Fruit fly (Drosophila melanogaster): Measurements from ENCODE around the gene CG33796.

The CG33796 gene

DNA sequence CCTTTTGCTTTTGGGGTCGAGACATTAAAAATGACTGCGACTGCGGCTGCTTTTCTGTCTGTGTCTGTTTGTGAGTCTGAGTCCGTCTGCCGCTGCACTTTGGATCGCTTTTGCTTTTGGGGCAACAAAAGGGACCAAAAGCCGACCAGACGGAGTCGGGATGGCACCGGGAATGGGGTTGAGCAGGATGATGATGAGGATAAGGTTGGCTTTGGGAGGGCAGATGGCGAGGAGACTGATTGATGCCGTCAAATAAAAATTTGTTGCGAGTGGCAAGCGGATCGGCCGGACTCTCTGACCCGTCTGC, 20.0 kb upstream of the CG33796 start:
- no peak for TF ChIP-seq Hr78 (GFP tag; optimal IDR thresholded peaks at IDR 0.05)
- TF ChIP-seq tai (GFP tag; optimal IDR thresholded peaks at IDR 0.05): no peak
- no peak for TF ChIP-seq dmrt93B (GFP tag; optimal IDR thresholded peaks at IDR 0.05)
- TF ChIP-seq foxo (GFP tag; optimal IDR thresholded peaks at IDR 0.05): peak in 1 of 2 experiments; percentile 11
- peak; percentile 7 for TF ChIP-seq Hr83 (GFP tag; optimal IDR thresholded peaks at IDR 0.05; ENCODE audit: poor library complexity, severe bottlenecking)
- peak; percentile 55 for TF ChIP-seq Hnf4 (GFP tag; optimal IDR thresholded peaks at IDR 0.05)
- no peak for TF ChIP-seq pan (optimal IDR thresholded peaks at IDR 0.05)
- no peak for TF ChIP-seq sage (GFP tag; optimal IDR thresholded peaks at IDR 0.05)
- TF ChIP-seq N (GFP tag; optimal IDR thresholded peaks at IDR 0.05): no peak
- no peak for TF ChIP-seq rgr (GFP tag; optimal IDR thresholded peaks at IDR 0.05)
- peak; percentile 13 for TF ChIP-seq fru (GFP tag; optimal IDR thresholded peaks at IDR 0.05)
- no peak for TF ChIP-seq Myc (optimal IDR thresholded peaks at IDR 0.05)
- no peak for TF ChIP-seq psq (GFP tag; optimal IDR thresholded peaks at IDR 0.05)
- no peak for TF ChIP-seq ey (GFP tag; optimal IDR thresholded peaks at IDR 0.05)
- TF ChIP-seq Sp1 (GFP tag; optimal IDR thresholded peaks at IDR 0.05): no peak
- TF ChIP-seq dl (GFP tag; optimal IDR thresholded peaks at IDR 0.05; ENCODE audit: insufficient read depth in 1 of 2, partially characterized antibody in 2 of 2): no peak
- TF ChIP-seq Dfd (GFP tag; optimal IDR thresholded peaks at IDR 0.05): no peak
- TF ChIP-seq sv (GFP tag; optimal IDR thresholded peaks at IDR 0.05): no peak
- TF ChIP-seq CG32264 (GFP tag; optimal IDR thresholded peaks at IDR 0.05): no peak
- no peak for TF ChIP-seq Vsx2 (GFP tag; optimal IDR thresholded peaks at IDR 0.05; ENCODE audit: partially characterized antibody)
- TF ChIP-seq CrebA (GFP tag; optimal IDR thresholded peaks at IDR 0.05; ENCODE audit: borderline replicate concordance): no peak
- no peak for TF ChIP-seq Abd-B (GFP tag; optimal IDR thresholded peaks at IDR 0.05)
- TF ChIP-seq br (GFP tag; optimal IDR thresholded peaks at IDR 0.05): peak; percentile 23
- TF ChIP-seq Dif (GFP tag; optimal IDR thresholded peaks at IDR 0.05; ENCODE audit: partially characterized antibody): peak; percentile 31
- no peak for TF ChIP-seq HLH106 (tag; optimal IDR thresholded peaks at IDR 0.05)
- TF ChIP-seq usp (GFP tag; optimal IDR thresholded peaks at IDR 0.05): no peak
- no peak for TF ChIP-seq Rel (GFP tag; optimal IDR thresholded peaks at IDR 0.05)
- TF ChIP-seq Rel (tag; optimal IDR thresholded peaks at IDR 0.05): peak; percentile 14
- no peak for TF ChIP-seq GATAd (GFP tag; optimal IDR thresholded peaks at IDR 0.05)
- no peak for TF ChIP-seq jim (GFP tag; optimal IDR thresholded peaks at IDR 0.05)
- no peak for TF ChIP-seq lola (GFP tag; optimal IDR thresholded peaks at IDR 0.05)
- TF ChIP-seq Jra (GFP tag; optimal IDR thresholded peaks at IDR 0.05): no peak
- TF ChIP-seq dsf (GFP tag; optimal IDR thresholded peaks at IDR 0.05; ENCODE audit: borderline replicate concordance): no peak
- TF ChIP-seq CG9705 (GFP tag; optimal IDR thresholded peaks at IDR 0.05): no peak

DNA sequence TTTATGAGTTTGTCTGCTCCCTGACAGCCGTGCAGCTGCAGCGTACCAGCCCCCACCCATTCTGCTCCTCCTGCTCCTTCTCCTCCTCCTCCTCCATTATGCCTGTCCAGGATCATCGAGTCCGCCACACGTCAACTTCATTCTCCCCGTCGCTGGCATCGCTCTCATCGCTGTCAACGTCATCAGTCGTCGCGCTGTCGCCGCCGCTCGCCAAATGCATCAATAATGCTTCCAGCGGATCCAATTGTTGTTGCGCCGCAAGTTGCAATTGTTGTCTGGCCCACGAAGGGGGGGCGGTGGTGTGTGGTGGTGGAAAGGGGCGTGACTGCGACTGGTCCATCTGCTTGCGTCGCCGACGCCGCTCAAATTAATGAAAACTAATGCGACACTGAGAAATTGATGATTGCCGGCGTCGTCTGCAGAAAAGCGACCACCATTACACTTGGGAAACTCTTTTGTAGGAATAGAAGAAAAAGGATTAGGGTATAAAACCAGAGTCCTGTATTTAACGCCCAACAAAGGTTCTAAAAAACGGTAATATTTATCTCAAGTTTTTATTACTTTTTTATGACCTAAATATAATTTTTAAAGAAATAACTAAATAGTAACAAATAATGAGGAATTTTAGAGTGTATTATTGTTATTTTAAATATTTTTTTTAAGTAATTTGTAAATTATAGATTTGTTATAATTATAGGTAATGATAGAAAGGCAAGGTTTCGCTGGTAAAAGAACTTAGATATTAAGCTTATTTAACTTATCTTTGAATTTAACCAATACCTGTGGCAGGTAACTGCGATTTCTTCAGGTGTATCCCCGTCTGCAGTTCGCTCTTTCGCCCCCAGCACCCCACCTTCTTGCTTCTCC, 19.4 kb upstream of the CG33796 start:
- TF ChIP-seq dmrt93B (GFP tag; optimal IDR thresholded peaks at IDR 0.05) (no peak), h (GFP tag; optimal IDR thresholded peaks at IDR 0.05) (peak; percentile 14), Dfd (GFP tag; optimal IDR thresholded peaks at IDR 0.05) (no peak), CG9705 (GFP tag; optimal IDR thresholded peaks at IDR 0.05) (no peak), Hr83 (GFP tag; optimal IDR thresholded peaks at IDR 0.05; ENCODE audit: poor library complexity, severe bottlenecking) (no peak), Mio (GFP tag; optimal IDR thresholded peaks at IDR 0.05) (no peak), sage (GFP tag; optimal IDR thresholded peaks at IDR 0.05) (no peak), pan (optimal IDR thresholded peaks at IDR 0.05) (no peak), HLH106 (tag; optimal IDR thresholded peaks at IDR 0.05) (peak; percentile 50), foxo (GFP tag; optimal IDR thresholded peaks at IDR 0.05) (peak in 1 of 2 experiments; percentile 60), Abd-B (GFP tag; optimal IDR thresholded peaks at IDR 0.05) (no peak), lola (GFP tag; optimal IDR thresholded peaks at IDR 0.05) (no peak), woc (GFP tag; optimal IDR thresholded peaks at IDR 0.05) (peak; percentile 62), ey (GFP tag; optimal IDR thresholded peaks at IDR 0.05) (no peak), fru (GFP tag; optimal IDR thresholded peaks at IDR 0.05) (no peak), psq (GFP tag; optimal IDR thresholded peaks at IDR 0.05) (peak; percentile 35), Sp1 (GFP tag; optimal IDR thresholded peaks at IDR 0.05) (peak; percentile 46)

DNA sequence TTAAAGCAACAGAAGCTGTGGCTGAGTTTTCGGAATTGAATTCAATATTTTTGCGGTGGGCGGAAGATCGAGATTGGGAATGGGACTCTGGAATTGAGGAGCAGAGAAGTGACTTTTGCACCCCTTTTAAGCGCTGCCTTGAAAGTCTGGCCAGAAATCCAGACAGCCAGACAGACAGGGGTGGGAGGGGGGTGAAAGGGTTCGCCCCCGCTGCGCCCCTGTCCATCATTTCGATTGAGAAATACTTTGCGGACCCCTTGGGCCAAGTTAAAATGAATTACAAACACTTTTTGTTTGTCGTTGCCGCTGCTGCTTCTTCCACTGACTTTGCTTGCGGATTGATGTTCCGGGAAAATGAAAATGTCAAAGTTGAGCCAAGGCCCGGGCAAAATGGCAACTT, 13.6 kb upstream of the CG33796 start:
- no peak for TF ChIP-seq brk (GFP tag; optimal IDR thresholded peaks at IDR 0.05)
- no peak for TF ChIP-seq jim (GFP tag; optimal IDR thresholded peaks at IDR 0.05)
- TF ChIP-seq dsf (GFP tag; optimal IDR thresholded peaks at IDR 0.05; ENCODE audit: borderline replicate concordance): no peak
- TF ChIP-seq rgr (GFP tag; optimal IDR thresholded peaks at IDR 0.05): no peak
- TF ChIP-seq woc (GFP tag; optimal IDR thresholded peaks at IDR 0.05): no peak
- no peak for TF ChIP-seq GATAd (GFP tag; optimal IDR thresholded peaks at IDR 0.05)
- no peak for TF ChIP-seq Jra (GFP tag; optimal IDR thresholded peaks at IDR 0.05)
- no peak for TF ChIP-seq lola (GFP tag; optimal IDR thresholded peaks at IDR 0.05)
- TF ChIP-seq Sp1 (GFP tag; optimal IDR thresholded peaks at IDR 0.05): no peak
